Fruit fly (Drosophila melanogaster): ENCODE results near the gene CG15059.

CG15059 gene

DNA sequence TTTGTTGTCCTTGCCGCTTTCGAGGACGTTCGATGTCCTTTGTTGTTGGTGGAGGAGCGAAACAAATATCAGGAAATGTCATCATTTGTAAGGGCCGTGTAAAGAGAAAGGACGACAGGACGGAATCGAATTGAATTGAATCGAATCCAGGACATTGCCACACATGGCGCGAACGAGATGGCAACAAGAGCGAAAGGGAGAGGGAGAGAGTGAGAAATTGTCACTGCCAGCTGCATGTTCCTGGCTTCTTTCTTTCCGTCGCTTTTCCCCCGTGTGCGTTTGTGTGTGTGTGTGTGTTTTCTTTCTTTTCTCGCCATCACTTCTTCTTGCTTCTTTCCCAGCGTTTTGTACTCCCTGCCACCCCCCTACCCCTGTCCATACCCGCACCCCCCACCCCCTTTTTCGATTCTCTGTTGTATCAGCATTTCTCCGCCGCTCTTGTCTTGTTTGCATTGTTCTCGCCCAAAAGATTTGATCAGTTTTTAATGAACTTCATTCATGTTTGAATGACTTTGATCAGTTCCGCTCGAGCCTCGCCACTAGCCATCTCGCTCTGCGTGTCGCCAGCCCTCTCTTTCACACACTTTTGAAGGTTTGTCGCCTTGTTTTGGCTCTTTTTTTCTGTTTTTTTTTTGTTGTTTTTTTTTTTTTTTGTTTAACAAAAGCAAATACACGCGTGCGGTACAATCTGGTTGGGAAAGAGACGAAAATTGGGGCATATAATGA is 38.8 kb upstream of the CG15059 start:
- TF ChIP-seq en (GFP tag; optimal IDR thresholded peaks at IDR 0.05) (no peak), ham (GFP tag; IDR thresholded peaks at IDR 0.05) (no peak), az2 (GFP tag; optimal IDR thresholded peaks at IDR 0.05) (no peak), CG10959 (GFP tag; IDR thresholded peaks at IDR 0.05) (no peak), grau (tag; optimal IDR thresholded peaks at IDR 0.05) (no peak), dan (GFP tag; IDR thresholded peaks at IDR 0.05) (no peak), CG13624 (GFP tag; optimal IDR thresholded peaks at IDR 0.05) (no peak), Vsx1 (GFP tag; optimal IDR thresholded peaks at IDR 0.05) (no peak), repo (GFP tag; optimal IDR thresholded peaks at IDR 0.05) (no peak), kni (GFP tag; optimal IDR thresholded peaks at IDR 0.05) (peak; percentile 18), CG17361 (GFP tag; IDR thresholded peaks at IDR 0.05) (no peak), sug (tag; optimal IDR thresholded peaks at IDR 0.05) (no peak), CG11456 (GFP tag; IDR thresholded peaks at IDR 0.05) (no peak), maf-S (GFP tag; optimal IDR thresholded peaks at IDR 0.05) (no peak), gcm (GFP tag; optimal IDR thresholded peaks at IDR 0.05) (no peak), fd96Cb (tag; optimal IDR thresholded peaks at IDR 0.05) (no peak), Ada2b (GFP tag; IDR thresholded peaks at IDR 0.05) (no peak), MBD-R2 (GFP tag; IDR thresholded peaks at IDR 0.05) (no peak), cg (GFP tag; optimal IDR thresholded peaks at IDR 0.05) (peak; percentile 37), zfh2 (GFP tag; optimal IDR thresholded peaks at IDR 0.05) (no peak), z (GFP tag; IDR thresholded peaks at IDR 0.05) (no peak), gsb-n (tag; optimal IDR thresholded peaks at IDR 0.05) (peak; percentile 33), TFAM (GFP tag; optimal IDR thresholded peaks at IDR 0.05) (no peak), zen (tag; optimal IDR thresholded peaks at IDR 0.05) (no peak), D (optimal IDR thresholded peaks at IDR 0.05) (peak; percentile 13), D (GFP tag; optimal IDR thresholded peaks at IDR 0.05) (no peak), NC2β (GFP tag; optimal IDR thresholded peaks at IDR 0.05) (no peak), Asciz (GFP tag; optimal IDR thresholded peaks at IDR 0.05) (no peak), sqz (GFP tag; optimal IDR thresholded peaks at IDR 0.05) (peak; percentile 25), CG4360 (GFP tag; IDR thresholded peaks at IDR 0.05) (peak; percentile 36; the same call in 1 of the 2 replicates), Sry-δ (GFP tag; optimal IDR thresholded peaks at IDR 0.05) (no peak), Side (GFP tag; optimal IDR thresholded peaks at IDR 0.05) (no peak), pita (GFP tag; optimal IDR thresholded peaks at IDR 0.05) (no peak), HLH4C (GFP tag; IDR thresholded peaks at IDR 0.05; ENCODE audit: partially characterized antibody) (no peak), crol (GFP tag; IDR thresholded peaks at IDR 0.05) (peak; percentile 92), pan (optimal IDR thresholded peaks at IDR 0.05) (no peak), pan (GFP tag; optimal IDR thresholded peaks at IDR 0.05 in 1 of 2, IDR thresholded peaks at IDR 0.05 in 1 of 2) (peak in 1 of 2 experiments; percentile 63), CG12219 (GFP tag; optimal IDR thresholded peaks at IDR 0.05) (no peak), p53 (GFP tag; optimal IDR thresholded peaks at IDR 0.05) (no peak), CG1832 (GFP tag; optimal IDR thresholded peaks at IDR 0.05) (peak; percentile 71), zf30C (GFP tag; optimal IDR thresholded peaks at IDR 0.05) (no peak), Camta (GFP tag; optimal IDR thresholded peaks at IDR 0.05) (no peak), CG30020 (tag; optimal IDR thresholded peaks at IDR 0.05) (no peak), vnd (GFP tag; IDR thresholded peaks at IDR 0.05; ENCODE audit: partially characterized antibody) (no peak), CG15479 (GFP tag; optimal IDR thresholded peaks at IDR 0.05) (no peak), ato (GFP tag; IDR thresholded peaks at IDR 0.05; ENCODE audit: partially characterized antibody) (no peak), tll (GFP tag; optimal IDR thresholded peaks at IDR 0.05) (peak in 1 of 2 experiments; percentile 4), pros (GFP tag; optimal IDR thresholded peaks at IDR 0.05) (peak; percentile 41), CG10321 (GFP tag; IDR thresholded peaks at IDR 0.05) (0 out of 2 replicates have a peak, but pooled peaks have one; percentile 30), CG3995 (GFP tag; optimal IDR thresholded peaks at IDR 0.05) (no peak)

Data from whole organism, embryonic.